Fruit fly (Drosophila melanogaster) S2 (cell line): ENCODE data around the gene CG14330.

Experiments used
- CG8478 ChIP-seq: fragments of >200 bp; optimal IDR thresholded peaks from 2 replicates; lab custom pipeline; 2018
- CTCF ChIP-seq, 2 experiments: fragments of >200 bp; optimal IDR thresholded peaks; 2 replicates each; lab custom pipeline; 2018

The CG14330 gene

DNA sequence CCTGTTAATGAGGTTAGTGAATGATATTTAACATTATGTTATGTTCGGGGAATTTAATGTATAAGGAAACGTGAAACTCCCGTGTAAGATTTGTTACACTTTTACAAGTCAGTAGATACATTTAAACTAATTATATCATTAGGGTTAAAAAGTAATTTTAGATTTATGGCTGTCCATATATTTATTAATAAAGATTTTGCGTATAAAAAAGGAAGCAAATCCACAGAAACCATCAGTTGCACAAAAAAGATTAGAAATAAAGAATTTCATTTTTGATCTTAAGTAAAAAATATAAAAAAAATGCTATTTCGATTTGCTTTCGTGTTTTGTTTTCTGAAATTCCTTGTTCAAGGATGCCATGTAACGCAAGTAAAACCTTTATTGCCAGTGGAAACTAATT lies 36.2 kb downstream of the CG14330 start, which contains the start of gene CG42835:
CG42835 (plus strand) TSS at position 301 of the 400 bp plus-strand sequence.
- TF ChIP-seq CTCF (optimal IDR thresholded peaks at IDR 0.05; lab: Kevin White, UChicago) (no peak), CG8478 (lab: Kevin White, UChicago) (no peak)

dm6 chr3R:17418459-17418858 lies 38.1 kb downstream of the CG14330 start, which contains the start of gene CG42834:
TSS of gene CG42834 (plus strand) at chr3R:17418759.
- TF ChIP-seq CTCF (optimal IDR thresholded peaks at IDR 0.05; lab: Kevin White, UChicago) (no peak), CG8478 (lab: Kevin White, UChicago) (no peak)

DNA sequence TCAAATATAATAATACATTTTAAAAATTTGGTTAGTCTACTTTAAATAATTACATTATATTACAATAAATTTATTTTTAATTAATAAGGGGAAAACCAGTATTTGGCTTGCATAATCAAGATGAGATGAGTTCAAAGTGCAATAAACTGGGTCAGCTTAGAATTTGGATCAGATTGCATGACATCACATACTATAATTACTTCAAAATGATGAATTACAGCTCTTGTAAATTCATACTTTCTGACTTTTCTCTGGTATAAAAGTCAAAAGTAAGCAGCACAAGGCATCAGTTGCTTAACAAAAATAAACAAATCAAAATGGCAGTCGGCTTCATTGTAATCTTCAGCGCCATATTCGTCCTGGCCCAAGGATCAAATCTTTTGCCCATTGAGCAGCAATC lies 39.4 kb downstream of the CG14330 start, which contains the start of gene CG33333:
CG33333 (plus strand) TSS at position 301 of the 400 bp plus-strand sequence.
- TF ChIP-seq CG8478 (lab: Kevin White, UChicago) (no peak), CTCF (optimal IDR thresholded peaks at IDR 0.05; lab: Kevin White, UChicago) (no peak)

DNA sequence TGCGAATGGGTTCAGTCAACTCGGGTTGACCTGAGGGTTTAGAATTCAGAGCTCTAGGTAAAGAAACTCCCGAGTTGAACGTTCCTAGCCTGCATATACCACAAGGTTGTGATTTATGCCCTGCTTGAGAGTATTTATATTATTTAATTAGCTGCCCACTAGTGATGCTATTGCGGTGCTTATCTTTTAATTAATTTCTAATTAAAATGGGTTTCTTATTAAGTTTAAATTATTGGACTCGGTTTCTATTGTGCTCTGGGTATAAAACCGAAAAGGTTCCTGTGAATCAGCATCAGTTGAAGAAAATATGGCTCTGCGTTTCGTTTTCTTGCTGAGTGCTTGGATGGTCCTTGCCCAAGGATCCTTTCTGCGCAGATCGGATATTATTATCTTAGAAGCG lies 41.1 kb downstream of the CG14330 start, which contains the start of gene CG5866:
CG5866 (plus strand) TSS at position 301 of the 400 bp plus-strand sequence.
- TF ChIP-seq CTCF (optimal IDR thresholded peaks at IDR 0.05; lab: Kevin White, UChicago) (no peak), CG8478 (lab: Kevin White, UChicago) (no peak)

DNA sequence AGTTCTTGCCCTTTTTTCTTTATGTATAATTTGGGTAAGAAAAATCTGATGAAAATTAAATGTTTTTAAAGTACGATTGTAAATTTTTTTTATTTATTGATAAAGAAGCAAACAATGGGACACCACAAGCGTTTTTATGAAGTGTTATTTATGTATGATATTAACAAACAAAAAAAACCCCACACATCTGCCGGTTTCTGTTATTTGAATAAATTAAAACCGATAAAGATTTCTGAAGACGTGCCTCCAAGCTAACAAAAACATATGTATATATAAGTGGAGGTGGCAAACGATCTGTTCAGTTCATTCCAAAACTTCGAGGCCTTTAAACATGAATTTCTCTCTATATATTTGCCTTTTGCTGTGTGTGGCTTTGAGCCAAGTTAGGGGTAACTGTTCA lies 43.0 kb downstream of the CG14330 start, which contains the start of gene CG42822:
CG42822 (plus strand) TSS at position 301 of the 400 bp plus-strand sequence.
- TF ChIP-seq CG8478 (lab: Kevin White, UChicago) (no peak), CTCF (optimal IDR thresholded peaks at IDR 0.05; lab: Kevin White, UChicago) (no peak)

dm6 chr3R:17412458-17413127 lies 44.0 kb downstream of the CG14330 start, which contains the start of gene CG42821:
TSS of gene CG42821 (plus strand) at chr3R:17413077.
- TF ChIP-seq CG8478 (lab: Kevin White, UChicago) (no peak), CTCF (optimal IDR thresholded peaks at IDR 0.05; lab: Kevin White, UChicago) (no peak)

- no peak for TF ChIP-seq CTCF (optimal IDR thresholded peaks at IDR 0.05; lab: Kevin White, UChicago)
- TF ChIP-seq CG8478 (lab: Kevin White, UChicago) = no peak
Measured at dm6 chr3R:17410808-17411207, 45.8 kb downstream of the CG14330 start, which contains the start of gene CG5863. TSS of gene CG5863 (plus strand) at chr3R:17411108.

dm6 chr3R:17409319-17409718 lies 47.3 kb downstream of the CG14330 start, which contains the start of gene CG5860:
TSS of gene CG5860 (plus strand) at chr3R:17409619.
- no peak for TF ChIP-seq CTCF (optimal IDR thresholded peaks at IDR 0.05; lab: Kevin White, UChicago)
- TF ChIP-seq CG8478 (lab: Kevin White, UChicago) = no peak

- no peak for TF ChIP-seq CG8478 (lab: Kevin White, UChicago)
- TF ChIP-seq CTCF (optimal IDR thresholded peaks at IDR 0.05; lab: Kevin White, UChicago) = no peak
Measured at dm6 chr3R:17407576-17407975, 49.0 kb downstream of the CG14330 start, which contains the start of gene CG17283. TSS of gene CG17283 (plus strand) at chr3R:17407876.

- TF ChIP-seq CTCF (optimal IDR thresholded peaks at IDR 0.05; lab: Kevin White, UChicago) = no peak
- TF ChIP-seq CG8478 (lab: Kevin White, UChicago) = no peak
Measured at dm6 chr3R:17406411-17406810, 50.2 kb downstream of the CG14330 start, which contains the start of the genes CG42824 and CG42798. TSS of gene CG42824 (minus strand) at chr3R:17406511. TSS of gene CG42798 (plus strand) at chr3R:17406678.
